Fruit fly (Drosophila melanogaster) whole organism, embryonic: Measurements from ENCODE around the gene tub.
A peak's percentile ranks its signal among the peaks of the same experiment; 100 is the strongest.

Experiments used
- ATbp ChIP-seq: fragments of 200-800 bp; sonication (Bioruptor generic); optimal IDR thresholded peaks from 2 replicates; lab custom pipeline; 2017; ENCODE audit warnings: missing biosample characterization, mild to moderate bottlenecking, missing genetic modification characterization, missing genetic modification reagents
- Asciz ChIP-seq: fragments of 200-800 bp; sonication (Bioruptor generic); optimal IDR thresholded peaks from 2 replicates; lab custom pipeline; 2017; ENCODE audit warnings: missing biosample characterization, mild to moderate bottlenecking, missing genetic modification characterization, missing genetic modification reagents
- C15 ChIP-seq: fragments of 200-800 bp; sonication (Bioruptor generic); IDR thresholded peaks from 3 replicates; pipeline ENCODE4 v1.3.6; 2022; ENCODE audit warnings: missing biosample characterization, missing genetic modification characterization
- CG10321 ChIP-seq: fragments of 200-800 bp; sonication (Bioruptor generic); IDR thresholded peaks from 2 replicates; pipeline ENCODE4 v1.3.6; 2022; ENCODE audit warnings: missing biosample characterization, missing genetic modification characterization
- CG10959 ChIP-seq: fragments of 200-800 bp; sonication (Bioruptor generic); IDR thresholded peaks from 2 replicates; pipeline ENCODE4 v1.3.6; 2022; ENCODE audit warnings: missing biosample characterization, missing genetic modification characterization
- CG11093 ChIP-seq: fragments of 200-800 bp; sonication (Bioruptor generic); IDR thresholded peaks from 3 replicates; pipeline ENCODE4 v1.3.6; 2022; ENCODE audit warnings: missing biosample characterization, missing genetic modification characterization
- CG11560 ChIP-seq: fragments of 200-800 bp; sonication (Bioruptor generic); IDR thresholded peaks from 3 replicates; pipeline ENCODE4 v1.3.6; 2022; ENCODE audit warnings: missing biosample characterization, missing genetic modification characterization
- CG12155 ChIP-seq: fragments of 200-800 bp; sonication (Bioruptor generic); optimal IDR thresholded peaks from 3 replicates; lab custom pipeline; 2016; ENCODE audit warnings: missing biosample characterization, missing genetic modification characterization
- CG12219 ChIP-seq: fragments of 200-800 bp; sonication (Bioruptor generic); optimal IDR thresholded peaks from 3 replicates; lab custom pipeline; 2018; ENCODE audit warnings: missing biosample characterization, mild to moderate bottlenecking, missing genetic modification characterization
- CG13287 ChIP-seq: fragments of 200-800 bp; sonication (Bioruptor generic); IDR thresholded peaks from 2 replicates; pipeline ENCODE4 v1.3.6; 2022; ENCODE audit warnings: missing biosample characterization, missing genetic modification characterization; ENCODE audit not compliant: partially characterized antibody
- CG13624 ChIP-seq: fragments of 200-800 bp; sonication (Bioruptor generic); optimal IDR thresholded peaks from 2 replicates; lab custom pipeline; 2016; ENCODE audit warnings: missing biosample characterization, missing genetic modification characterization
- CG17359 ChIP-seq: fragments of 200-800 bp; sonication (Bioruptor generic); optimal IDR thresholded peaks from 3 replicates; lab custom pipeline; 2018; ENCODE audit warnings: missing biosample characterization, mild to moderate bottlenecking, missing genetic modification characterization, moderate library complexity
- CG17612 ChIP-seq: fragments of 200-800 bp; sonication (Bioruptor generic); IDR thresholded peaks from 2 replicates; pipeline ENCODE4 v1.3.6; 2022; ENCODE audit warnings: missing biosample characterization, missing genetic modification characterization
- CG2202 ChIP-seq: fragments of 200-800 bp; sonication (Bioruptor generic); optimal IDR thresholded peaks from 2 replicates; lab custom pipeline; 2018; ENCODE audit warnings: missing biosample characterization, mild to moderate bottlenecking, missing genetic modification characterization
- CG2712 ChIP-seq: fragments of 200-800 bp; optimal IDR thresholded peaks from 3 replicates; lab custom pipeline; 2019; ENCODE audit warnings: missing biosample characterization, mild to moderate bottlenecking, missing genetic modification characterization, moderate library complexity
- CG2875 ChIP-seq: fragments of 200-800 bp; sonication (Bioruptor generic); optimal IDR thresholded peaks from 2 replicates; lab custom pipeline; 2017; ENCODE audit warnings: missing biosample characterization, mild to moderate bottlenecking, missing genetic modification characterization, missing genetic modification reagents
- CG4328 ChIP-seq: fragments of 200-800 bp; sonication (Bioruptor generic); optimal IDR thresholded peaks from 3 replicates; lab custom pipeline; 2017; ENCODE audit warnings: missing biosample characterization, missing genetic modification reagents, missing genetic modification characterization
- CG43689 ChIP-seq: fragments of 200-800 bp; sonication (Bioruptor generic); IDR thresholded peaks from 2 replicates; pipeline ENCODE4 v1.3.6; 2022; ENCODE audit warnings: missing biosample characterization, missing genetic modification characterization
- CG9609 ChIP-seq: fragments of 200-800 bp; sonication (Bioruptor generic); optimal IDR thresholded peaks from 3 replicates; lab custom pipeline; 2016; ENCODE audit warnings: missing biosample characterization, missing genetic modification characterization
- CG9797 ChIP-seq: fragments of 200-800 bp; sonication (Bioruptor generic); optimal IDR thresholded peaks from 3 replicates; lab custom pipeline; 2018; ENCODE audit warnings: missing biosample characterization, mild to moderate bottlenecking, missing genetic modification characterization
- CHES-1-like ChIP-seq: fragments of 200-800 bp; sonication (Bioruptor generic); optimal IDR thresholded peaks from 2 replicates; lab custom pipeline; 2016; ENCODE audit warnings: missing biosample characterization, missing genetic modification characterization
- CrebB ChIP-seq: fragments of 200-800 bp; sonication (Bioruptor generic); optimal IDR thresholded peaks from 3 replicates; lab custom pipeline; 2018; ENCODE audit warnings: missing biosample characterization, mild to moderate bottlenecking, missing genetic modification characterization
- Deaf1 ChIP-seq: fragments of 200-800 bp; optimal IDR thresholded peaks from 3 replicates; lab custom pipeline; 2019; ENCODE audit warnings: missing biosample characterization, mild to moderate bottlenecking, missing genetic modification characterization, moderate library complexity
- Dip3 ChIP-seq: fragments of 200-800 bp; sonication (Bioruptor generic); optimal IDR thresholded peaks from 3 replicates; lab custom pipeline; 2016; ENCODE audit warnings: missing biosample characterization, missing genetic modification characterization
- Opbp ChIP-seq: fragments of 200-800 bp; sonication (Bioruptor generic); IDR thresholded peaks from 3 replicates; pipeline ENCODE4 v1.3.6; 2022; ENCODE audit warnings: missing biosample characterization, missing genetic modification characterization; ENCODE audit not compliant: partially characterized antibody
- Scr ChIP-seq: fragments of 200-800 bp; sonication (Bioruptor generic); IDR thresholded peaks from 2 replicates; pipeline ENCODE4 v1.3.6; 2022; ENCODE audit warnings: missing biosample characterization, missing genetic modification characterization; ENCODE audit not compliant: partially characterized antibody
- Usf ChIP-seq: fragments of 200-800 bp; sonication (Bioruptor generic); optimal IDR thresholded peaks from 2 replicates; lab custom pipeline; 2017; ENCODE audit warnings: missing genotype, missing biosample characterization, missing genetic modification characterization
- ab ChIP-seq: fragments of 200-800 bp; sonication (Bioruptor generic); optimal IDR thresholded peaks from 2 replicates; lab custom pipeline; 2016; ENCODE audit warnings: missing biosample characterization, missing genetic modification characterization
- corto ChIP-seq: fragments of 200-800 bp; sonication (Bioruptor generic); optimal IDR thresholded peaks from 2 replicates; lab custom pipeline; 2016; ENCODE audit warnings: missing biosample characterization, mild to moderate bottlenecking, missing genetic modification characterization, moderate library complexity
- crol ChIP-seq: fragments of 200-800 bp; sonication (Bioruptor generic); IDR thresholded peaks from 2 replicates; pipeline ENCODE4 v1.3.6; 2022; ENCODE audit warnings: missing biosample characterization, missing genetic modification characterization
- dmrt99B ChIP-seq: fragments of 200-800 bp; sonication (Bioruptor generic); optimal IDR thresholded peaks from 2 replicates; lab custom pipeline; 2018; ENCODE audit warnings: missing biosample characterization, mild to moderate bottlenecking, missing genetic modification characterization, moderate library complexity
- dpn ChIP-seq, 2 experiments: fragments of 200-800 bp; sonication (Bioruptor generic); optimal IDR thresholded peaks; 3 replicates each; lab custom pipeline; 2016; ENCODE audit warnings: missing biosample characterization in 2 of 2, missing genetic modification characterization in 2 of 2
- emc ChIP-seq: fragments of 200-800 bp; sonication (Bioruptor generic); optimal IDR thresholded peaks from 2 replicates; lab custom pipeline; 2016; ENCODE audit warnings: missing biosample characterization, missing genetic modification characterization
- gcm ChIP-seq: fragments of 200-800 bp; sonication (Bioruptor generic); optimal IDR thresholded peaks from 2 replicates; lab custom pipeline; 2019; ENCODE audit warnings: missing biosample characterization, mild to moderate bottlenecking, missing genetic modification characterization, moderate library complexity
- gsb-n ChIP-seq: fragments of 200-800 bp; sonication (Bioruptor generic); optimal IDR thresholded peaks from 3 replicates; lab custom pipeline; 2018; ENCODE audit warnings: missing biosample characterization, mild to moderate bottlenecking, missing genetic modification characterization
- jigr1 ChIP-seq: fragments of 200-800 bp; sonication (Bioruptor generic); IDR thresholded peaks from 3 replicates; pipeline ENCODE4 v1.3.6; 2022; ENCODE audit warnings: missing biosample characterization, missing genetic modification characterization
- lilli ChIP-seq: fragments of 200-800 bp; sonication (Bioruptor generic); optimal IDR thresholded peaks from 3 replicates; lab custom pipeline; 2016; ENCODE audit warnings: missing biosample characterization, missing genetic modification characterization
- lmd ChIP-seq: fragments of 200-800 bp; sonication (Bioruptor generic); IDR thresholded peaks from 2 replicates; pipeline ENCODE4 v1.3.6; 2022; ENCODE audit warnings: missing biosample characterization, missing genetic modification characterization
- lola ChIP-seq, 3 experiments: fragments of >200 bp in 2 of 3; fragments of 200-800 bp in 1 of 3; sonication (Bioruptor generic) in 1 of 3; optimal IDR thresholded peaks; 2 replicates each; lab custom pipeline; 2017 to 2019; ENCODE audit warnings: missing biosample characterization in 3 of 3, missing genetic modification characterization in 3 of 3, mild to moderate bottlenecking in 1 of 3, moderate library complexity in 1 of 3
- lov ChIP-seq, 2 experiments: fragments of 200-800 bp in 1 of 2; fragments of >200 bp in 1 of 2; sonication (Bioruptor generic) in 1 of 2; IDR thresholded peaks in 1 of 2; optimal IDR thresholded peaks in 1 of 2; 2 replicates in 1 of 2; 3 replicates in 1 of 2; pipeline versions ENCODE4 v1.3.6 to Lab custom; 2017 to 2022; ENCODE audit warnings: missing biosample characterization in 1 of 2, missing genetic modification characterization in 1 of 2
- nerfin-1 ChIP-seq: fragments of 200-800 bp; sonication (Bioruptor generic); optimal IDR thresholded peaks from 3 replicates; lab custom pipeline; 2019; ENCODE audit warnings: missing biosample characterization, mild to moderate bottlenecking, missing genetic modification characterization, moderate library complexity
- phol ChIP-seq: fragments of 200-800 bp; sonication (Bioruptor generic); optimal IDR thresholded peaks from 3 replicates; lab custom pipeline; 2018; ENCODE audit warnings: missing biosample characterization, mild to moderate bottlenecking, missing genetic modification characterization, moderate library complexity
- repo ChIP-seq: fragments of 200-800 bp; sonication (Bioruptor generic); optimal IDR thresholded peaks from 2 replicates; lab custom pipeline; 2016; ENCODE audit warnings: missing biosample characterization, missing genetic modification characterization
- salm ChIP-seq: fragments of 200-800 bp; sonication (Bioruptor generic); optimal IDR thresholded peaks from 2 replicates; lab custom pipeline; 2018; ENCODE audit warnings: missing biosample characterization, mild to moderate bottlenecking, missing genetic modification characterization
- ttk ChIP-seq: fragments of 200-800 bp; sonication (Bioruptor generic); IDR thresholded peaks from 2 replicates; pipeline ENCODE4 v2.1.2; 2022; ENCODE audit warnings: missing biosample characterization, missing genetic modification characterization
- unpg ChIP-seq: fragments of 200-800 bp; sonication (Bioruptor generic); optimal IDR thresholded peaks from 3 replicates; lab custom pipeline; 2018; ENCODE audit warnings: missing biosample characterization, mild to moderate bottlenecking, missing genetic modification characterization, moderate library complexity
- zen2 ChIP-seq: fragments of 200-800 bp; sonication (Bioruptor generic); IDR thresholded peaks from 3 replicates; pipeline ENCODE4 v1.3.6; 2022; ENCODE audit warnings: missing biosample characterization, missing genetic modification characterization; ENCODE audit not compliant: partially characterized antibody

The tub gene

DNA sequence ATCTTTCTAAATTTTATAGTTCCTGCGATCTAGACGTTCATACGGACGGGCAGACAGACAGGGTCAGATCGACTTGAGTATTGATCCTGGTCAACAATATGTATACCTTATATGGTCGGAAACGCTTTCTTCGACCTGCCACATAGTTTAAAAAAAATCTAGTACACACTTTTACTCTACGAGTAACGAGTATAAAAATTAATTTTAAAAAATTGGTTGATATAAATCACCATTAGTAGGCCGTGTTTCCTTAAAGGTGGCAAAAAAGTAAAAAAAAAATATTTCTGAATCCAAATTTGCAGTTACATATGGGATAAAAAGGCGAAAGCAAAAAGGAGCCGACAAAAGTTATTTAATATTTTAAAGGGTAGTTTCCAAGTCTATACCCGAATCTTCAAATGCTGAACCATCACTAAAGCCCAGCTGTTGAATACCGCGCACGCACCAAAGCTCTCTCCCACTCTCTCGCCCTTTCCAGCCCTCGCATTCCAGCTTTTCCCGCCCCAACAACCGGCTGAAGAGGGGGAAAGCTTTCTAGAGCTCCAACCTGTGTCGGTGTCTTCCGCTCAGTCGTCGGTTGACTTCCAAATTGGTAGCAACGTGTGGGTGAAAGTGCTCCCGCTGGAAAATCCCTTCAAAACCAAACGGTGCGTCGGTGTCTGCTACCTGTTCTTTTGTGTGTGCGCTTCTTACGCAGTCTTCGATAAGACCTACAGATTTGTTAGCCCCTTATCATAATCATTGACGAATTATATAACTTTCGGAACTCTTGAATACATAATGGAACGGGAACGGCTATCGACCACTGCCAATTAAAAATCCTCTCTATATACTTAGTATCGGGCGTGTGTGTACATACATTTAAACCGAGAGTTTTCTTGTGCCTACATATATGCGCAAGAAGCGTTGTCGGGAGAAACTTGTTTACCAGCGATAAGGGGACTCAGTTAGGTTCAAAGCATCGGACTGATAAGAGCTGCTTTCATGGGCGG, 8.9 kb upstream of the tub start, which contains the start of gene Sfxn1-3 (continued):
- peak; percentile 67 for TF ChIP-seq CG4328
- peak; percentile 20 for TF ChIP-seq phol (tag; lab: Kevin White, UChicago)
- peak; percentile 48; the same call in 2 of the 3 replicates for TF ChIP-seq zen2 (GFP tag; lab: Robert Waterston, UW)
- 0 out of 2 replicates have a peak, but pooled peaks have one; percentile 35 for TF ChIP-seq Scr (GFP tag; lab: Robert Waterston, UW)
- TF ChIP-seq CG11093 (GFP tag; lab: Robert Waterston, UW), result no peak
- TF ChIP-seq CG9797, result no peak
- TF ChIP-seq CHES-1-like (GFP tag; lab: Kevin White, UChicago), result no peak
- TF ChIP-seq CG10959 (GFP tag; lab: Robert Waterston, UW), result no peak
- TF ChIP-seq CG10321, result no peak
- no peak for TF ChIP-seq emc (GFP tag; lab: Kevin White, UChicago)
- no peak for TF ChIP-seq CG11560 (tag; lab: Robert Waterston, UW)
- TF ChIP-seq CG9609 (GFP tag; lab: Kevin White, UChicago), result no peak
- TF ChIP-seq CG12219 (GFP tag; lab: Kevin White, UChicago), result no peak
- peak; percentile 51; the same call in 1 of the 2 replicates for TF ChIP-seq lmd (GFP tag; lab: Robert Waterston, UW)
- TF ChIP-seq dpn (GFP tag; optimal IDR thresholded peaks at IDR 0.05; lab: Kevin White, UChicago), result peak; percentile 11 to 45
- peak; percentile 96 for TF ChIP-seq crol (GFP tag; lab: Robert Waterston, UW)
- TF ChIP-seq CG2875, result no peak
- TF ChIP-seq lilli, result peak; percentile 43
- TF ChIP-seq Dip3 (GFP tag; lab: Kevin White, UChicago), result peak; percentile 34
- peak; percentile 55; the same call in 1 of the 2 replicates for TF ChIP-seq ttk (GFP tag; lab: Robert Waterston, UW)
- no peak for TF ChIP-seq lov (optimal IDR thresholded peaks at IDR 0.05; lab: Kevin White, UChicago)
- 0 out of 3 replicates have a peak, but pooled peaks have one; percentile 45 for TF ChIP-seq lov (GFP tag; IDR thresholded peaks at IDR 0.05; lab: Robert Waterston, UW)
- peak; percentile 58 for TF ChIP-seq Asciz (GFP tag; lab: Kevin White, UChicago)
- no peak for TF ChIP-seq CG17612 (GFP tag; lab: Robert Waterston, UW)
- peak; percentile 16 for TF ChIP-seq gcm
- peak; percentile 81 for TF ChIP-seq Deaf1 (tag; lab: Kevin White, UChicago)
- no peak for TF ChIP-seq repo (GFP tag; lab: Kevin White, UChicago)
- TF ChIP-seq dmrt99B (tag; lab: Kevin White, UChicago), result no peak
- TF ChIP-seq jigr1 (GFP tag; lab: Robert Waterston, UW), result no peak
- TF ChIP-seq CG2202, result no peak
- TF ChIP-seq ATbp, result no peak
- TF ChIP-seq CG2712 (tag; lab: Kevin White, UChicago), result peak; percentile 21
- peak; percentile 26 for TF ChIP-seq CrebB (tag; lab: Kevin White, UChicago)
- no peak for TF ChIP-seq salm (tag; lab: Kevin White, UChicago)
- TF ChIP-seq gsb-n, result peak; percentile 44
- no peak for TF ChIP-seq C15 (GFP tag; lab: Robert Waterston, UW)
- TF ChIP-seq CG17359 (tag; lab: Kevin White, UChicago), result peak; percentile 37
- no peak for TF ChIP-seq CG12155
- TF ChIP-seq CG43689 (GFP tag; lab: Robert Waterston, UW), result no peak
- peak; percentile 46 for TF ChIP-seq CG13624 (GFP tag; lab: Kevin White, UChicago)
- peak; percentile 26 for TF ChIP-seq ab (GFP tag; lab: Kevin White, UChicago)
- TF ChIP-seq lola (GFP tag; optimal IDR thresholded peaks at IDR 0.05; lab: Kevin White, UChicago), result no peak
- TF ChIP-seq Opbp, result 0 out of 3 replicates have a peak, but pooled peaks have one; percentile 59
- no peak for TF ChIP-seq Usf (GFP tag; lab: Kevin White, UChicago)
- no peak for TF ChIP-seq corto (GFP tag; lab: Kevin White, UChicago)
- peak; percentile 27 for TF ChIP-seq unpg (GFP tag; lab: Kevin White, UChicago)
- TF ChIP-seq nerfin-1 (tag; lab: Kevin White, UChicago), result no peak
- TF ChIP-seq CG13287, result peak; percentile 58
